Fruit fly (Drosophila melanogaster) whole organism, embryonic: ENCODE data around the gene CG4404.

Source experiments
- Adf1 ChIP-seq: fragments of 200-800 bp; sonication (Bioruptor generic); IDR thresholded peaks from 2 replicates; pipeline ENCODE4 v1.3.6; 2022; ENCODE audit warnings: missing biosample characterization, missing genetic modification characterization
- Atf-2 ChIP-seq: fragments of 200-800 bp; sonication (Bioruptor generic); optimal IDR thresholded peaks from 2 replicates; lab custom pipeline; 2016; ENCODE audit warnings: missing biosample characterization, missing genetic modification characterization
- CG13894 ChIP-seq: fragments of 200-800 bp; sonication (Bioruptor generic); optimal IDR thresholded peaks from 3 replicates; lab custom pipeline; 2018; ENCODE audit warnings: missing biosample characterization, mild to moderate bottlenecking, missing genetic modification characterization, moderate library complexity
- CG14014 ChIP-seq: fragments of 200-800 bp; sonication (Bioruptor generic); IDR thresholded peaks from 2 replicates; pipeline ENCODE4 v1.3.6; 2022; ENCODE audit warnings: missing biosample characterization, missing genetic modification characterization
- CG14667 ChIP-seq: fragments of 200-800 bp; sonication (Bioruptor generic); IDR thresholded peaks from 2 replicates; pipeline ENCODE4 v1.3.6; 2022; ENCODE audit warnings: missing biosample characterization, missing genetic modification characterization
- CG1647 ChIP-seq: fragments of 200-800 bp; sonication (Bioruptor generic); optimal IDR thresholded peaks from 3 replicates; lab custom pipeline; 2016; ENCODE audit warnings: missing biosample characterization, missing genetic modification characterization
- CG18599 ChIP-seq: fragments of 200-800 bp; sonication (Bioruptor generic); optimal IDR thresholded peaks from 3 replicates; lab custom pipeline; 2017; ENCODE audit warnings: missing biosample characterization, missing genetic modification characterization, mild to moderate bottlenecking, moderate library complexity, missing genetic modification reagents
- CG18764 ChIP-seq: fragments of 200-800 bp; sonication (Bioruptor generic); optimal IDR thresholded peaks from 3 replicates; lab custom pipeline; 2016; ENCODE audit warnings: missing biosample characterization, missing genetic modification characterization
- CG2129 ChIP-seq: fragments of 200-800 bp; sonication (Bioruptor generic); IDR thresholded peaks from 2 replicates; pipeline ENCODE4 v1.3.6; 2022; ENCODE audit warnings: missing biosample characterization, missing genetic modification characterization; ENCODE audit not compliant: partially characterized antibody
- CG2875 ChIP-seq: fragments of 200-800 bp; sonication (Bioruptor generic); optimal IDR thresholded peaks from 2 replicates; lab custom pipeline; 2017; ENCODE audit warnings: missing biosample characterization, mild to moderate bottlenecking, missing genetic modification characterization, missing genetic modification reagents
- CG32767 ChIP-seq: fragments of 200-800 bp; sonication (Bioruptor generic); IDR thresholded peaks from 2 replicates; pipeline ENCODE4 v1.3.6; 2022; ENCODE audit warnings: missing biosample characterization, missing genetic modification characterization
- CG6683 ChIP-seq: fragments of 200-800 bp; sonication (Bioruptor generic); optimal IDR thresholded peaks from 2 replicates; lab custom pipeline; 2017; ENCODE audit warnings: missing biosample characterization, mild to moderate bottlenecking, missing genetic modification characterization, missing genetic modification reagents
- CG7786 ChIP-seq: fragments of 200-800 bp; sonication (Bioruptor generic); optimal IDR thresholded peaks from 2 replicates; lab custom pipeline; 2016; ENCODE audit warnings: missing biosample characterization, missing genetic modification characterization
- CG7839 ChIP-seq: fragments of 200-800 bp; sonication (Bioruptor generic); optimal IDR thresholded peaks from 3 replicates; lab custom pipeline; 2018; ENCODE audit warnings: missing biosample characterization, mild to moderate bottlenecking, missing genetic modification characterization, moderate library complexity
- CG8290 ChIP-seq, 3 experiments: fragments of 200-800 bp; sonication (Bioruptor generic); optimal IDR thresholded peaks; 2 replicates each; lab custom pipeline; 2016 to 2019; ENCODE audit warnings: missing biosample characterization in 3 of 3, missing genetic modification characterization in 3 of 3, mild to moderate bottlenecking in 2 of 3, moderate library complexity in 1 of 3
- CG9932 ChIP-seq: fragments of 200-800 bp; sonication (Bioruptor generic); IDR thresholded peaks from 2 replicates; pipeline ENCODE4 v1.3.6; 2022; ENCODE audit warnings: missing biosample characterization, missing genetic modification characterization
- Drgx ChIP-seq: fragments of 200-800 bp; sonication (Bioruptor generic); IDR thresholded peaks from 2 replicates; pipeline ENCODE4 v1.3.6; 2022; ENCODE audit warnings: missing biosample characterization, missing genetic modification characterization
- Gsc ChIP-seq: fragments of 200-800 bp; sonication (Bioruptor generic); IDR thresholded peaks from 2 replicates; pipeline ENCODE4 v1.3.6; 2022; ENCODE audit warnings: missing biosample characterization, missing genetic modification characterization
- Jarid2 ChIP-seq: fragments of 200-800 bp; sonication (Bioruptor generic); optimal IDR thresholded peaks from 3 replicates; lab custom pipeline; 2017; ENCODE audit warnings: mild to moderate bottlenecking, missing biosample characterization, missing genetic modification reagents, missing genetic modification characterization
- Lpt ChIP-seq: fragments of >200 bp; optimal IDR thresholded peaks from 2 replicates; lab custom pipeline; 2018; ENCODE audit warnings: missing biosample characterization, missing genetic modification characterization
- Optix ChIP-seq: fragments of 200-800 bp; sonication (Bioruptor generic); IDR thresholded peaks from 3 replicates; pipeline ENCODE4 v1.3.6; 2022; ENCODE audit warnings: missing biosample characterization, missing genetic modification characterization
- Sox100B ChIP-seq: fragments of 200-800 bp; sonication (Bioruptor generic); optimal IDR thresholded peaks from 3 replicates; lab custom pipeline; 2018; ENCODE audit warnings: missing biosample characterization, mild to moderate bottlenecking, missing genetic modification characterization
- Sry-δ ChIP-seq: fragments of 200-800 bp; sonication (Bioruptor generic); optimal IDR thresholded peaks from 2 replicates; lab custom pipeline; 2016; ENCODE audit warnings: missing biosample characterization, missing genetic modification characterization
- ab ChIP-seq: fragments of 200-800 bp; sonication (Bioruptor generic); optimal IDR thresholded peaks from 2 replicates; lab custom pipeline; 2016; ENCODE audit warnings: missing biosample characterization, missing genetic modification characterization
- ase ChIP-seq: fragments of 200-800 bp; sonication (Bioruptor generic); IDR thresholded peaks from 3 replicates; pipeline ENCODE4 v1.3.6; 2022; ENCODE audit warnings: missing biosample characterization, missing genetic modification characterization
- bab2 ChIP-seq: fragments of 200-800 bp; sonication (Bioruptor generic); optimal IDR thresholded peaks from 2 replicates; lab custom pipeline; 2016; ENCODE audit warnings: missing biosample characterization, missing genetic modification characterization
- bsh ChIP-seq, 2 experiments: fragments of 200-800 bp; sonication (Bioruptor generic); optimal IDR thresholded peaks; 2 replicates each; lab custom pipeline; 2017 to 2018; ENCODE audit warnings: mild to moderate bottlenecking in 2 of 2, missing biosample characterization in 2 of 2, missing genetic modification characterization in 2 of 2, moderate library complexity in 1 of 2
- btn ChIP-seq: fragments of 200-800 bp; sonication (Bioruptor generic); optimal IDR thresholded peaks from 2 replicates; lab custom pipeline; 2016; ENCODE audit warnings: missing biosample characterization, missing genetic modification characterization
- chif ChIP-seq, 2 experiments: fragments of 200-800 bp; sonication (Bioruptor generic); optimal IDR thresholded peaks; 3 replicates each; lab custom pipeline; 2016; ENCODE audit warnings: missing biosample characterization in 2 of 2, missing genetic modification characterization in 2 of 2
- crc ChIP-seq: fragments of 200-800 bp; sonication (Bioruptor generic); optimal IDR thresholded peaks from 2 replicates; lab custom pipeline; 2016; ENCODE audit warnings: missing biosample characterization, missing genetic modification characterization
- crol ChIP-seq: fragments of 200-800 bp; sonication (Bioruptor generic); IDR thresholded peaks from 2 replicates; pipeline ENCODE4 v1.3.6; 2022; ENCODE audit warnings: missing biosample characterization, missing genetic modification characterization
- dmrt99B ChIP-seq: fragments of 200-800 bp; sonication (Bioruptor generic); optimal IDR thresholded peaks from 2 replicates; lab custom pipeline; 2018; ENCODE audit warnings: missing biosample characterization, mild to moderate bottlenecking, missing genetic modification characterization, moderate library complexity
- ftz-f1 ChIP-seq: fragments of 200-800 bp; sonication (Bioruptor generic); optimal IDR thresholded peaks from 2 replicates; lab custom pipeline; 2016; ENCODE audit warnings: missing biosample characterization, missing genetic modification characterization
- fu2 ChIP-seq: fragments of 200-800 bp; sonication (Bioruptor generic); optimal IDR thresholded peaks from 2 replicates; lab custom pipeline; 2016; ENCODE audit warnings: missing biosample characterization, missing genetic modification characterization
- gem ChIP-seq: fragments of 200-800 bp; sonication (Bioruptor generic); optimal IDR thresholded peaks from 2 replicates; lab custom pipeline; 2019; ENCODE audit warnings: missing biosample characterization, mild to moderate bottlenecking, missing genetic modification characterization, moderate library complexity
- gsb-n ChIP-seq: fragments of 200-800 bp; sonication (Bioruptor generic); optimal IDR thresholded peaks from 3 replicates; lab custom pipeline; 2018; ENCODE audit warnings: missing biosample characterization, mild to moderate bottlenecking, missing genetic modification characterization
- insv ChIP-seq, 2 experiments: fragments of 200-800 bp; sonication (Bioruptor generic); optimal IDR thresholded peaks; 3 replicates each; lab custom pipeline; 2016 to 2018; ENCODE audit warnings: missing biosample characterization in 2 of 2, missing genetic modification characterization in 2 of 2
- klu ChIP-seq: fragments of 200-800 bp; sonication (Bioruptor generic); IDR thresholded peaks from 2 replicates; pipeline ENCODE4 v1.3.6; 2022; ENCODE audit warnings: missing biosample characterization, missing genetic modification characterization
- knrl ChIP-seq: fragments of 200-800 bp; sonication (Bioruptor generic); IDR thresholded peaks from 3 replicates; pipeline ENCODE4 v1.3.6; 2022; ENCODE audit warnings: missing biosample characterization, missing genetic modification characterization; ENCODE audit not compliant: partially characterized antibody
- pzg ChIP-seq: fragments of 200-800 bp; sonication (Bioruptor generic); optimal IDR thresholded peaks from 3 replicates; lab custom pipeline; 2018; ENCODE audit warnings: missing biosample characterization, mild to moderate bottlenecking, missing genetic modification characterization, moderate library complexity
- sens ChIP-seq: fragments of 200-800 bp; sonication (Bioruptor generic); peaks from one replicate; lab custom pipeline; 2016; ENCODE audit warnings: missing biosample characterization, missing genetic modification characterization
- slp2 ChIP-seq: fragments of 200-800 bp; sonication (Bioruptor generic); optimal IDR thresholded peaks from 2 replicates; lab custom pipeline; 2016; ENCODE audit warnings: missing biosample characterization, missing genetic modification characterization
- sna ChIP-seq: fragments of 200-800 bp; sonication (Bioruptor generic); IDR thresholded peaks from 2 replicates; pipeline ENCODE4 v1.3.6; 2022; ENCODE audit warnings: missing biosample characterization, missing genetic modification characterization; ENCODE audit not compliant: partially characterized antibody
- vvl ChIP-seq: fragments of 200-800 bp; sonication (Bioruptor generic); IDR thresholded peaks from 2 replicates; pipeline ENCODE4 v1.3.6; 2022; ENCODE audit warnings: missing biosample characterization, missing genetic modification characterization
- yki ChIP-seq: fragments of >200 bp; optimal IDR thresholded peaks from 3 replicates; lab custom pipeline; 2018
- zen ChIP-seq: fragments of 200-800 bp; sonication (Bioruptor generic); optimal IDR thresholded peaks from 3 replicates; lab custom pipeline; 2018; ENCODE audit warnings: missing biosample characterization, mild to moderate bottlenecking, missing genetic modification characterization, moderate library complexity

CG4404 gene

dm6 chrX:12939951-12940350 is 34.1 kb upstream of the CG4404 start (continued):
- TF ChIP-seq Lpt (GFP tag; lab: Kevin White, UChicago) (no peak), CG14014 (GFP tag; lab: Robert Waterston, UW) (no peak), crol (no peak), CG2875 (no peak), CG7839 (tag; lab: Kevin White, UChicago) (peak; percentile 16), CG9932 (GFP tag; lab: Robert Waterston, UW) (no peak), ase (no peak), btn (GFP tag; lab: Kevin White, UChicago) (no peak), CG7786 (GFP tag; lab: Kevin White, UChicago) (no peak), CG8290 (GFP tag; optimal IDR thresholded peaks at IDR 0.05; lab: Kevin White, UChicago) (no peak), CG8290 (tag; optimal IDR thresholded peaks at IDR 0.05; lab: Kevin White, UChicago) (no peak), bab2 (GFP tag; lab: Kevin White, UChicago) (no peak), ftz-f1 (GFP tag; lab: Kevin White, UChicago) (no peak), CG32767 (no peak), Sox100B (GFP tag; lab: Kevin White, UChicago) (no peak), CG14667 (no peak), Gsc (GFP tag; lab: Robert Waterston, UW) (no peak), CG6683 (no peak), knrl (GFP tag; lab: Robert Waterston, UW) (no peak), Adf1 (GFP tag; lab: Robert Waterston, UW) (no peak), zen (tag; lab: Kevin White, UChicago) (peak; percentile 69), insv (GFP tag; optimal IDR thresholded peaks at IDR 0.05; lab: Kevin White, UChicago) (no peak), yki (lab: Kevin White, UChicago) (no peak), Optix (GFP tag; lab: Robert Waterston, UW) (no peak), chif (GFP tag; optimal IDR thresholded peaks at IDR 0.05; lab: Kevin White, UChicago) (peak in 1 of 2 experiments; percentile 30), CG18599 (no peak), bsh (GFP tag; optimal IDR thresholded peaks at IDR 0.05; lab: Kevin White, UChicago) (peak in 1 of 2 experiments; percentile 19), Jarid2 (GFP tag; lab: Kevin White, UChicago) (no peak), dmrt99B (tag; lab: Kevin White, UChicago) (no peak), ab (GFP tag; lab: Kevin White, UChicago) (no peak), CG2129 (GFP tag; lab: Robert Waterston, UW) (no peak), Sry-δ (no peak), crc (GFP tag; lab: Kevin White, UChicago) (no peak), klu (GFP tag; lab: Robert Waterston, UW) (no peak), gem (tag; lab: Kevin White, UChicago) (peak; percentile 31), sna (no peak), pzg (GFP tag; lab: Kevin White, UChicago) (no peak), CG1647 (GFP tag; lab: Kevin White, UChicago) (no peak), CG18764 (GFP tag; lab: Kevin White, UChicago) (no peak), Drgx (no peak), sens (GFP tag; lab: Kevin White, UChicago) (peak; percentile 86), vvl (GFP tag; lab: Robert Waterston, UW) (no peak), gsb-n (tag; lab: Kevin White, UChicago) (no peak), Atf-2 (GFP tag; lab: Kevin White, UChicago) (no peak), fu2 (GFP tag; lab: Kevin White, UChicago) (no peak), slp2 (GFP tag; lab: Kevin White, UChicago) (no peak), CG13894 (tag; lab: Kevin White, UChicago) (no peak)
- TF ChIP-seq, all 482 proteins: peak for 43
